Worm (Caenorhabditis elegans) whole organism, young adult: ENCODE data around the gene F11A5.13.

Experiments
- B0019.2 ChIP-seq: fragments of 200-800 bp; sonication (Bioruptor generic); conservative IDR thresholded peaks from 2 replicates; pipeline ENCODE4 v1.3.6; 2022; ENCODE audit warnings: missing genetic modification reagents, missing genetic modification characterization, missing compliant biosample characterization
- B0261.1 ChIP-seq: sonication (generic microtip); optimal IDR thresholded peaks from 2 replicates; lab custom pipeline; 2016; ENCODE audit warnings: mild to moderate bottlenecking, missing genetic modification characterization, moderate library complexity, missing compliant biosample characterization
- C06A6.2 ChIP-seq: fragments of 200-800 bp; sonication (Bioruptor generic); conservative IDR thresholded peaks from 2 replicates; pipeline ENCODE4 v1.3.6; 2022; ENCODE audit warnings: missing genetic modification characterization, missing compliant biosample characterization
- C17E4.6 ChIP-seq: fragments of 200-800 bp; sonication (Bioruptor generic); IDR thresholded peaks from 2 replicates; pipeline ENCODE4 v1.3.6; 2022; ENCODE audit warnings: missing genetic modification reagents, missing genetic modification characterization, missing compliant biosample characterization
- F10E7.11 ChIP-seq: sonication (generic microtip); optimal IDR thresholded peaks from 2 replicates; lab custom pipeline; 2017; ENCODE audit warnings: mild to moderate bottlenecking, missing genetic modification characterization, moderate library complexity, missing compliant biosample characterization
- F23B12.7 ChIP-seq: sonication (generic microtip); optimal IDR thresholded peaks from 2 replicates; lab custom pipeline; 2017; ENCODE audit warnings: missing genetic modification characterization, mild to moderate bottlenecking, missing compliant biosample characterization, antibody characterized with exemption, moderate library complexity; ENCODE audit not compliant: insufficient read depth
- F33H1.4 ChIP-seq: fragments of 200-800 bp; sonication (Bioruptor generic); IDR thresholded peaks from 2 replicates; pipeline ENCODE4 v1.3.6; 2022; ENCODE audit warnings: missing genetic modification reagents, missing genetic modification characterization, missing compliant biosample characterization
- Y67H2A.10 ChIP-seq: fragments of 200-800 bp; sonication (Bioruptor generic); conservative IDR thresholded peaks from 2 replicates; pipeline ENCODE4 v1.3.6; 2022; ENCODE audit warnings: missing genetic modification reagents, missing genetic modification characterization, missing compliant biosample characterization
- attf-3 ChIP-seq: fragments of 200-800 bp; sonication (Bioruptor generic); conservative IDR thresholded peaks from 2 replicates; pipeline ENCODE4 v1.3.6; 2022; ENCODE audit warnings: missing genetic modification reagents, missing genetic modification characterization, missing compliant biosample characterization
- cebp-1 ChIP-seq, 2 experiments: fragments of 200-800 bp in 1 of 2; sonication (Bioruptor generic) in 1 of 2; sonication (generic microtip) in 1 of 2; IDR thresholded peaks in 1 of 2; optimal IDR thresholded peaks in 1 of 2; 2 replicates each; pipeline versions ENCODE4 v1.3.6 to Lab custom; 2017 to 2022; ENCODE audit warnings: missing compliant biosample characterization in 2 of 2, missing genetic modification characterization in 2 of 2, mild to moderate bottlenecking in 1 of 2, missing genetic modification reagents in 1 of 2, moderate library complexity in 1 of 2
- ceh-40 ChIP-seq: fragments of 200-800 bp; sonication (Bioruptor generic); IDR thresholded peaks from 2 replicates; pipeline ENCODE4 v1.3.6; 2022; ENCODE audit warnings: missing genetic modification characterization, missing compliant biosample characterization
- chd-7 ChIP-seq: sonication (generic microtip); optimal IDR thresholded peaks from 2 replicates; lab custom pipeline; 2016; ENCODE audit warnings: mild to moderate bottlenecking, missing genetic modification characterization, moderate library complexity, missing compliant biosample characterization
- egl-18 ChIP-seq: fragments of 200-800 bp; sonication (Bioruptor generic); IDR thresholded peaks from 2 replicates; pipeline ENCODE4 v1.3.6; 2022; ENCODE audit warnings: missing genetic modification reagents, missing genetic modification characterization, missing compliant biosample characterization
- egl-44 ChIP-seq: fragments of 200-800 bp; sonication (Bioruptor generic); IDR thresholded peaks from 2 replicates; pipeline ENCODE4 v1.3.6; 2022; ENCODE audit warnings: missing genetic modification reagents, missing genetic modification characterization, missing compliant biosample characterization
- egrh-3 ChIP-seq: fragments of 200-800 bp; sonication (Bioruptor generic); IDR thresholded peaks from 2 replicates; pipeline ENCODE4 v1.3.6; 2022; ENCODE audit warnings: missing genetic modification reagents, missing genetic modification characterization, missing compliant biosample characterization
- ekl-4 ChIP-seq: fragments of 200-800 bp; sonication (Bioruptor generic); IDR thresholded peaks from 2 replicates; pipeline ENCODE4 v1.3.6; 2022; ENCODE audit warnings: missing genetic modification reagents, missing genetic modification characterization, missing compliant biosample characterization
- fkh-3 ChIP-seq: sonication (generic microtip); optimal IDR thresholded peaks from 2 replicates; lab custom pipeline; 2016; ENCODE audit warnings: mild to moderate bottlenecking, missing genetic modification characterization, missing compliant biosample characterization
- hlh-26 ChIP-seq: fragments of 200-800 bp; sonication (Bioruptor generic); conservative IDR thresholded peaks from 2 replicates; pipeline ENCODE4 v1.3.6; 2022; ENCODE audit warnings: missing genetic modification reagents, missing genetic modification characterization, missing compliant biosample characterization
- hsf-1 ChIP-seq: fragments of 200-800 bp; sonication (Bioruptor generic); IDR thresholded peaks from 2 replicates; pipeline ENCODE4 v1.3.6; 2022; ENCODE audit warnings: missing genetic modification reagents, missing genetic modification characterization, missing compliant biosample characterization
- let-526 ChIP-seq: fragments of 200-800 bp; sonication (Bioruptor generic); IDR thresholded peaks from 2 replicates; pipeline ENCODE4 v1.3.6; 2022; ENCODE audit warnings: missing genetic modification reagents, missing genetic modification characterization, missing compliant biosample characterization
- let-607 ChIP-seq, 2 experiments: fragments of 200-800 bp in 1 of 2; sonication (Bioruptor generic) in 1 of 2; sonication (generic microtip) in 1 of 2; optimal IDR thresholded peaks; 2 replicates each; lab custom pipeline; 2016 to 2018; ENCODE audit warnings: mild to moderate bottlenecking in 2 of 2, missing compliant biosample characterization in 2 of 2, missing genetic modification characterization in 2 of 2, moderate library complexity in 2 of 2, missing genotype in 1 of 2
- madf-10 ChIP-seq: sonication (generic microtip); optimal IDR thresholded peaks from 2 replicates; lab custom pipeline; 2016; ENCODE audit warnings: mild to moderate bottlenecking, missing genetic modification characterization, missing compliant biosample characterization
- madf-8 ChIP-seq: fragments of 200-800 bp; sonication (Bioruptor generic); conservative IDR thresholded peaks from 2 replicates; pipeline ENCODE4 v1.3.6; 2022; ENCODE audit warnings: missing genetic modification reagents, missing genetic modification characterization, missing compliant biosample characterization
- mcd-1 ChIP-seq: fragments of 200-800 bp; sonication (Bioruptor generic); IDR thresholded peaks from 2 replicates; pipeline ENCODE4 v1.3.6; 2022; ENCODE audit warnings: missing genetic modification reagents, missing genetic modification characterization, missing compliant biosample characterization
- nfya-2 ChIP-seq: fragments of 200-800 bp; sonication (Bioruptor generic); IDR thresholded peaks from 2 replicates; pipeline ENCODE4 v1.3.6; 2022; ENCODE audit warnings: missing genetic modification reagents, missing genetic modification characterization, missing compliant biosample characterization
- nhr-120 ChIP-seq: fragments of 200-800 bp; sonication (Bioruptor generic); IDR thresholded peaks from 2 replicates; pipeline ENCODE4 v1.3.6; 2022; ENCODE audit warnings: missing genetic modification characterization, missing compliant biosample characterization
- nhr-179 ChIP-seq: sonication (generic microtip); optimal IDR thresholded peaks from 2 replicates; lab custom pipeline; 2016; ENCODE audit warnings: mild to moderate bottlenecking, missing genetic modification characterization, missing compliant biosample characterization
- nhr-80 ChIP-seq: sonication (generic microtip); optimal IDR thresholded peaks from 2 replicates; lab custom pipeline; 2016; ENCODE audit warnings: missing genetic modification characterization, missing compliant biosample characterization
- nhr-90 ChIP-seq: sonication (generic microtip); optimal IDR thresholded peaks from 2 replicates; lab custom pipeline; 2016; ENCODE audit warnings: missing genotype, mild to moderate bottlenecking, missing genetic modification characterization, missing compliant biosample characterization
- rec-8 ChIP-seq, 2 experiments: sonication (generic microtip); optimal IDR thresholded peaks; 2 replicates each; lab custom pipeline; 2016; ENCODE audit warnings: mild to moderate bottlenecking in 2 of 2, missing genetic modification characterization in 2 of 2, missing genetic modification reagents in 2 of 2, missing genotype in 2 of 2, missing biosample characterization in 1 of 2, missing compliant biosample characterization in 1 of 2, moderate library complexity in 1 of 2
- repo-1 ChIP-seq: sonication (generic microtip); optimal IDR thresholded peaks from 2 replicates; lab custom pipeline; 2017; ENCODE audit warnings: mild to moderate bottlenecking, missing genetic modification characterization, missing compliant biosample characterization
- snpc-1.3 ChIP-seq: sonication (generic microtip); optimal IDR thresholded peaks from 2 replicates; lab custom pipeline; 2017; ENCODE audit warnings: missing genetic modification characterization, mild to moderate bottlenecking, missing compliant biosample characterization, antibody characterized with exemption, moderate library complexity, missing genotype, missing genetic modification reagents; ENCODE audit not compliant: insufficient read depth
- somi-1 ChIP-seq: fragments of 200-800 bp; sonication (Bioruptor generic); optimal IDR thresholded peaks from 2 replicates; lab custom pipeline; 2018; ENCODE audit warnings: mild to moderate bottlenecking, missing genetic modification characterization, missing compliant biosample characterization
- sptf-2 ChIP-seq: fragments of 200-800 bp; sonication (Bioruptor generic); optimal IDR thresholded peaks from 2 replicates; lab custom pipeline; 2018; ENCODE audit warnings: mild to moderate bottlenecking, missing genetic modification characterization, missing compliant biosample characterization
- zfh-2 ChIP-seq: fragments of 200-800 bp; sonication (Bioruptor generic); conservative IDR thresholded peaks from 2 replicates; pipeline ENCODE4 v1.3.6; 2022; ENCODE audit warnings: missing genetic modification reagents, missing genetic modification characterization, missing compliant biosample characterization
- ztf-26 ChIP-seq: sonication (generic microtip); optimal IDR thresholded peaks from 2 replicates; lab custom pipeline; 2017; ENCODE audit warnings: missing genetic modification characterization, missing compliant biosample characterization

Gene F11A5.13

DNA sequence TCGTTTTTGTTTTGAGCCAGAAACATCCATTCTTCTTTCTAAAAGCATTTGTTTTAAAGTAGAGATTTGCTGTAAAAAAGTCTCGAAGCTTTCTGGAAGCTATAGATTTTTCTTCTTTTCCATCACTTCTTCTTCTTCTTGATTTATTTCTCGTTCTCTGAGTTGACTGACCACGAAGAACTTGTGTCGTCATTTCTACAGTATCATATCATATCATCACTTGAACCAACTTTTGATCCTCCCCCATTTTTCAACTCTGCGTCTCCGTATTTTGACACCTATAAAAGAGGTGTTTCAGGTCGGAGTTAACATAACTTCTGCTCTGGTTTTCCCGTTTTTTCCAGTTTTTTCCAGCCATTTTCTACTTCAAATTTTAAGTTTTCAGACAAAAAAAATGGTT is 12.0 kb downstream of the F11A5.13 start, which contains the start of gene F11A5.9:
Gene F11A5.9 (plus strand): TSS at position 386 of the 400 bp plus-strand sequence.
- TF ChIP-seq hlh-26 (GFP tag; lab: Robert Waterston, UW) (no peak), F33H1.4 (no peak), snpc-1.3 (no peak), madf-8 (GFP tag; lab: Robert Waterston, UW) (no peak), F10E7.11 (no peak), repo-1 (no peak), ekl-4 (GFP tag; lab: Robert Waterston, UW) (no peak), ceh-40 (GFP tag; lab: Robert Waterston, UW) (no peak), hsf-1 (GFP tag; lab: Robert Waterston, UW) (no peak), let-607 (tag; optimal IDR thresholded peaks at IDR 0.05; lab: Kevin White, UChicago) (no peak), nhr-179 (tag; lab: Kevin White, UChicago) (no peak), B0261.1 (no peak), nhr-120 (GFP tag; lab: Robert Waterston, UW) (no peak), nhr-90 (no peak), madf-10 (tag; lab: Kevin White, UChicago) (no peak)

DNA sequence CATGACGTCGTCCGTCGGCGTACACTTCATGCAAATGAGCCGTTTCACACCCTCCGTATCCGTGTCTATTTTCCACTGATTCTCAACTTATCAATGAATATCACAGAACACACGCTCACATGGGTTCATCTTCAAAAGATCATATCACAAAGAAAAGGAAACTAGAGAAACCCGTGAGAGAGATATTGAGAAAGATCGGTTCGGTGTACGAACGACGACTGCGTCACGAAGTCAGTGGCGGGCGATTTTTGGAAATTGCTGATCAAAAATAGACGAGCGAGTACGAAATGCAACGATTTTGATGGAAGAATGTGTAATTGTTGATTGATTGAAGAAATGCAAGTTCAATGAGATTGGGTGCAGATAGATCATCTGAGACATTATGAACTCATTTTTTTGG is 13.2 kb downstream of the F11A5.13 start:
- TF ChIP-seq zfh-2 (GFP tag; lab: Robert Waterston, UW) = no peak
- no peak for TF ChIP-seq attf-3 (GFP tag; lab: Robert Waterston, UW)
- TF ChIP-seq F23B12.7 (tag; lab: Kevin White, UChicago) = no peak
- TF ChIP-seq fkh-3 (tag; lab: Kevin White, UChicago) = no peak
- no peak for TF ChIP-seq sptf-2 (GFP tag; lab: Kevin White, UChicago)
- TF ChIP-seq mcd-1 (GFP tag; lab: Robert Waterston, UW) = no peak
- peak; percentile 58; the same call in 1 of the 2 replicates for TF ChIP-seq C06A6.2 (GFP tag; lab: Robert Waterston, UW)
- no peak for TF ChIP-seq ekl-4 (GFP tag; lab: Robert Waterston, UW)
- no peak for TF ChIP-seq egl-44 (GFP tag; lab: Robert Waterston, UW)
- TF ChIP-seq ztf-26 (tag; lab: Kevin White, UChicago) = peak; percentile 65
- no peak for TF ChIP-seq rec-8 (tag; optimal IDR thresholded peaks at IDR 0.05; lab: Kevin White, UChicago)
- TF ChIP-seq nhr-80 (tag; lab: Kevin White, UChicago) = no peak
- peak; percentile 30 for TF ChIP-seq somi-1 (GFP tag; lab: Kevin White, UChicago)
- TF ChIP-seq B0019.2 (GFP tag; lab: Robert Waterston, UW) = no peak
- TF ChIP-seq, all 124 proteins: peak for 3

DNA sequence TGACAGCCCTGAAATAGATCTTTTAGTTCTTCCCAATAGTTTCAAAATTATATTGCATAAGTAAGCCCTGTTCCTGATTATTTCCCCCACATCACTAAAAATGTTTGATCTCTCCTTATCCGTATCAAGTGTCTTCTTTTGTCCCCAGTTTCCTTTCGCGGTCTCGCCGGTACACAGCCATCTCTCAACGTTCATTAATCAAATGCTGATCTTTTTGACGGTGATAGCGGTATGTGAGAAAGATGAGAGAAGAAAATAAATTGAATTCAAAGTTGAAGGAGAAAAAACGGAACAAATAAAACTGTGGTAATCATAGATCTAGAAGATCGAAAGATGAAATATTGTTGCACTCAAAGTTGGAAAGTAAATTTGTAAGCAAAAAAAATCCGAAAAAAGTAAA is 14.8 kb downstream of the F11A5.13 start:
- no peak for TF ChIP-seq C17E4.6 (GFP tag; lab: Robert Waterston, UW)
- no peak for TF ChIP-seq let-526 (GFP tag; lab: Robert Waterston, UW)
- TF ChIP-seq mcd-1 (GFP tag; lab: Robert Waterston, UW) = no peak
- no peak for TF ChIP-seq Y67H2A.10
- TF ChIP-seq nfya-2 (GFP tag; lab: Robert Waterston, UW) = no peak
- TF ChIP-seq cebp-1 (GFP tag; IDR thresholded peaks at IDR 0.05; lab: Robert Waterston, UW) = no peak
- no peak for TF ChIP-seq cebp-1 (tag; optimal IDR thresholded peaks at IDR 0.05; lab: Kevin White, UChicago)
- TF ChIP-seq hsf-1 (GFP tag; lab: Robert Waterston, UW) = no peak
- TF ChIP-seq attf-3 (GFP tag; lab: Robert Waterston, UW) = no peak
- TF ChIP-seq chd-7 (tag; lab: Kevin White, UChicago) = no peak
- no peak for TF ChIP-seq egrh-3 (GFP tag; lab: Robert Waterston, UW)
- no peak for TF ChIP-seq egl-18 (GFP tag; lab: Robert Waterston, UW)
- TF ChIP-seq fkh-3 (tag; lab: Kevin White, UChicago) = no peak
- TF ChIP-seq, all 124 proteins: peak for 0
